Fruit fly (Drosophila melanogaster): ENCODE results near the gene CG9130.

DNA sequence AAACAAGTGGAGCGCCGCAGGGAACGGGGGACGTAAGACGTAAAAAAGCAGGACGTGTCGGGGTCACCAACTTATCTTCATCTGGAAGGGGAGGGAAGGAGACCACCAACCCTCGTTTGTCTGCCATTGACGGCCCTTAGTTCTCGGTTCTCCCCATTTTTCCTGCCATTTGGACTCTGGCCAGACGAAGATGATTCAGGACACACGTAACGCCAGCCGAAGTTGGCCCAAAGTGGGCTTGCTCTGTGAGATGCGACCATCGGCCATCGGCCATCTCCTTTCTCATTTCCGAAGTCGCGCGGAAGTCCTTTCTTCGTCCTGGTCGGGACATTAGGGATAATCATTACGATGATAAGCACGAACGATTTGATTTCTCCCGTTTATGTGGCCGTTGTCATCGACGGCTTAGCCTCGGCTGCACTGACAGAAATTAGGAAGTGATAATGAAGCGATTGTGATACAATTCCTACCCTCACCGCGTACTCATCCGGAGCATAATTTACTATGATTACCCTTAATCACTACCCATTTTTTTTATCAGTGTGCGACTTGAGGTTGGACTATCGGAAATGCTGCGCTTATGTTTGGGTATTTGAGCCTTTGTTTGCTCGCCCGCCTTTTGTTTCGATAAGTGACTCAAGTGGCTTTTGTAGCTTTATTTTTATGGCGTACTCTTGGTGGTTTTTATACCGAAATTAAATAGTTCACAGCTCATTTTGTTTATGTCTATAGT is 29.2 kb downstream of the CG9130 start:
- no peak for TF ChIP-seq usp (GFP tag; optimal IDR thresholded peaks at IDR 0.05)
- TF ChIP-seq tai (GFP tag; optimal IDR thresholded peaks at IDR 0.05), result no peak
- TF ChIP-seq CrebA (GFP tag; optimal IDR thresholded peaks at IDR 0.05; ENCODE audit: borderline replicate concordance), result no peak
- TF ChIP-seq foxo (GFP tag; optimal IDR thresholded peaks at IDR 0.05), result no peak
- no peak for TF ChIP-seq Hr83 (GFP tag; optimal IDR thresholded peaks at IDR 0.05; ENCODE audit: poor library complexity, severe bottlenecking)
- no peak for TF ChIP-seq Dif (GFP tag; optimal IDR thresholded peaks at IDR 0.05; ENCODE audit: partially characterized antibody)
- no peak for TF ChIP-seq N (GFP tag; optimal IDR thresholded peaks at IDR 0.05)
- no peak for TF ChIP-seq pan (optimal IDR thresholded peaks at IDR 0.05)
- no peak for TF ChIP-seq dsf (GFP tag; optimal IDR thresholded peaks at IDR 0.05; ENCODE audit: borderline replicate concordance)
- TF ChIP-seq CG32264 (GFP tag; optimal IDR thresholded peaks at IDR 0.05), result no peak
- no peak for TF ChIP-seq Rel (GFP tag; optimal IDR thresholded peaks at IDR 0.05)
- TF ChIP-seq Rel (tag; optimal IDR thresholded peaks at IDR 0.05), result no peak

Measured in whole organism, wandering third instar larva.